Fruit fly (Drosophila melanogaster): ENCODE results near the gene H.

The H gene

DNA sequence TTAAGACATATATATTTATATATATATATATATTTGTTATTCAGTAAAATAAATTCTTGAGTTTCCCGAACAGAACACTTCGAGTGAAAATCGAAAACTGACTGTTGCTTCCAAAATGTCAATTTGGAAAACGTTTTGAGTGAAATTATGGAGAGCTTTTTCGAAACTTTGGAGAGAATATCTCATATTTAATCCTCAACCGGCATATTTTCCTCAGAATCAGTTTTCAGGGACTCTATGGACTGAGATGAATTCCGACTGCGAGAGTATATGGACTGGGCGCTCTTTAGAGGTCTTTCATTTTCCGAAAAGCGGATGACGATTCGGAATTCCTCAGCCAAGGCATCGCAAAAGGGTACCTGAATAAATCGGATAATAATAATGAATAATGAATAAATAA, 26.9 kb downstream of the H start, which contains the start of gene GluRIIE:
GluRIIE (minus strand) TSS at position 101 of the 400 bp plus-strand sequence.
- TF ChIP-seq fru (GFP tag; optimal IDR thresholded peaks at IDR 0.05) (no peak), pan (optimal IDR thresholded peaks at IDR 0.05) (no peak), usp (GFP tag; optimal IDR thresholded peaks at IDR 0.05) (no peak), Sp1 (GFP tag; optimal IDR thresholded peaks at IDR 0.05) (no peak), foxo (GFP tag; optimal IDR thresholded peaks at IDR 0.05) (no peak)

DNA sequence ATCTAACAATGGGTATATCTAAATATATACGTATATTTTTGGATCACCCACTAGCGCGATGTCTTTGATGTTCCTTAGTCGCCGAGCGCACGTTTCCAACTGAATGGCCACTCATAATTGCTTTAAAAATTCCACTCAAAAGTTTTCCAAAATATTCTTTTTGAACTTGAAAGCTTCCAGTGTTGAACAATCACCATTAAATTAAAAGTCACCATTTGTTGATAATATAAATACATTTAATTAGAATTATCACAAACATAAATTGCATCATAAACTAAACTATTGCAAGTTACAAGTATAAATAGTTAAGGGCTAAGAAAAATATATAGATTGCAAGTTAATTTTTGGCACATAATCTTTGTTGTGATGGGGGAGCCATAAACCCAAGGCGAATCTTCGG, 30.6 kb downstream of the H start, which contains the start of gene GluRIID:
GluRIID (minus strand) TSS at position 101 of the 400 bp plus-strand sequence.
- peak; percentile 4 for TF ChIP-seq rgr (GFP tag; optimal IDR thresholded peaks at IDR 0.05)
- TF ChIP-seq Hr78 (GFP tag; optimal IDR thresholded peaks at IDR 0.05): no peak

DNA sequence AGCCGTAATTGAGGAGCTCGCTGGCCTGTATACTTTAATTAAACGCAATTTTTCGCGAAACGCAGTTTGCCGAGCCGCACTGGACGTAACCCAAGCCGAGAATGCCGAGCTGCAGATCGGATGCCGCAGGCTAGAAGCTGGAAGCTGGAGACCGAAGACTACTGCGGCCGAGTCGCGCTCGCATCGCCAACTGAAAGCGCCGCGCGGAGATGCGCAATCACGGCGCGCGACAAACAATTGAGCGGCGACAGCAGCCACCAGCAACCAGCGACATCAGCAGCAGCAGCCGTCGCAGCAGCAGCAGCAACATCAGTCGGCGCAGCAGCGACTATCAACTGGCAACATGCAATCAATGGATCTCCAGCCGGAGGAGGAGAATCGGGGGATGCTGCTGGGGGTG, 34.9 kb downstream of the H start:
- TF ChIP-seq CrebA (GFP tag; optimal IDR thresholded peaks at IDR 0.05; ENCODE audit: borderline replicate concordance) (no peak), tai (GFP tag; optimal IDR thresholded peaks at IDR 0.05) (no peak), Dfd (GFP tag; optimal IDR thresholded peaks at IDR 0.05) (no peak), CG32264 (GFP tag; optimal IDR thresholded peaks at IDR 0.05) (no peak), dmrt93B (GFP tag; optimal IDR thresholded peaks at IDR 0.05) (no peak), Vsx2 (GFP tag; optimal IDR thresholded peaks at IDR 0.05; ENCODE audit: partially characterized antibody) (no peak), sv (GFP tag; optimal IDR thresholded peaks at IDR 0.05) (no peak), Hr78 (GFP tag; optimal IDR thresholded peaks at IDR 0.05) (no peak), Myc (optimal IDR thresholded peaks at IDR 0.05) (no peak), psq (GFP tag; optimal IDR thresholded peaks at IDR 0.05) (no peak), fru (GFP tag; optimal IDR thresholded peaks at IDR 0.05) (no peak), Abd-B (GFP tag; optimal IDR thresholded peaks at IDR 0.05) (no peak), GATAd (GFP tag; optimal IDR thresholded peaks at IDR 0.05) (no peak), dl (GFP tag; optimal IDR thresholded peaks at IDR 0.05; ENCODE audit: insufficient read depth in 1 of 2, partially characterized antibody in 2 of 2) (no peak)

DNA sequence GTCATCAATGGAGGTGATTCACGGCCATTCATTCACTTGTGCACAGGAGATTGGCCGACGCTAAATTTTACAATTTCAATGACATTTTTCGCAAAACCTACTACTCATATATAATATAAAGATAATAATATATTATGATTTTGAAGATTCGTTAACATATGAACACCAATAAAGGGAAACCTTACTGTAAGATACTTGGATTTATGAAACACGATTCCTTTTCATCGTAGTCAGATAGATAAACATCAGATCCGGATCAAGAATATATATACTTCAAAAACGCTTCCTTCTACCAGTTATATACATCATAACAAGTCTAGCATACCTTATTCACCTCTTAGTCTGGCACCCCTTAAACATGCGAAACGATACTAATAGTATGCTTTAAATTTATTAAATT, 38.1 kb downstream of the H start, which contains the start of gene Nep4:
Nep4 (minus strand) TSS at position 101 of the 400 bp plus-strand sequence.
- TF ChIP-seq HLH106 (tag; optimal IDR thresholded peaks at IDR 0.05) (no peak), lola (GFP tag; optimal IDR thresholded peaks at IDR 0.05) (no peak), sage (GFP tag; optimal IDR thresholded peaks at IDR 0.05) (no peak), brk (GFP tag; optimal IDR thresholded peaks at IDR 0.05) (no peak), GATAd (GFP tag; optimal IDR thresholded peaks at IDR 0.05) (no peak), dl (GFP tag; optimal IDR thresholded peaks at IDR 0.05; ENCODE audit: insufficient read depth in 1 of 2, partially characterized antibody in 2 of 2) (no peak), ey (GFP tag; optimal IDR thresholded peaks at IDR 0.05) (no peak), Jra (GFP tag; optimal IDR thresholded peaks at IDR 0.05) (no peak)

DNA sequence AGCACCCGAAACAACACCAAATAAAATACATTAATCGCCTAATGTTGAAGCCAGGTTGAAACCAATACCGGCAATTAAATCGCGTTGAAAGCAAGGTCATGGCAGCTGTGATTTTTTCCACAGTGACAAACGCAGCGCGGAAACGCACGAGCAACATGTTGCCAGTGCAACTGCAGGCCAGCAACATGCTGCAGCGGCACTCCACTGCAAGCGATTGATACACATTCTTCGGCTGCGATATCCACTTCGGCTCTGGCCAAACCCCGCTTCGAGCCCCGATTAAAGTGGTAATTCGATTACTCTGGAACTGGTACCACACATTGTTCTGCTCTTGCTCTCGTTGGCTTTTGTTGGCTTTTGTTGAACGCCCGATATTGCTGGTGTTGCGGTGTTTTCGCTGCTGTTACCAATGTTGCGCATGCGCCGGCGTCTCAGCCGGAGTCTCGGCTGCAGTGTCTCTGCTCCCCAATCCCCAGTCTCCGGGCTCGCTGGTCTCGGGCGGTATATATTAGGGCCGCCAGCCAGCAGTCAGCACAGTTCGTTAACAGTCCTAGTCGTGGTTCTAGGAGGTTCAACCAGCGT, 47.4 kb downstream of the H start, which contains the start of gene Cpr92F:
Cpr92F (plus strand) TSS at position 532 of the 582 bp plus-strand sequence.
- TF ChIP-seq pan (optimal IDR thresholded peaks at IDR 0.05) (no peak), br (GFP tag; optimal IDR thresholded peaks at IDR 0.05) (no peak), Myc (optimal IDR thresholded peaks at IDR 0.05) (no peak), dmrt93B (GFP tag; optimal IDR thresholded peaks at IDR 0.05) (no peak), Dif (GFP tag; optimal IDR thresholded peaks at IDR 0.05; ENCODE audit: partially characterized antibody) (no peak), rgr (GFP tag; optimal IDR thresholded peaks at IDR 0.05) (no peak), Vsx2 (GFP tag; optimal IDR thresholded peaks at IDR 0.05; ENCODE audit: partially characterized antibody) (no peak), usp (GFP tag; optimal IDR thresholded peaks at IDR 0.05) (no peak), sage (GFP tag; optimal IDR thresholded peaks at IDR 0.05) (no peak), Mio (GFP tag; optimal IDR thresholded peaks at IDR 0.05) (no peak), HLH106 (tag; optimal IDR thresholded peaks at IDR 0.05) (no peak), Jra (GFP tag; optimal IDR thresholded peaks at IDR 0.05) (no peak), OdsH (GFP tag; optimal IDR thresholded peaks at IDR 0.05) (no peak), tai (GFP tag; optimal IDR thresholded peaks at IDR 0.05) (no peak), brk (GFP tag; optimal IDR thresholded peaks at IDR 0.05) (no peak), fru (GFP tag; optimal IDR thresholded peaks at IDR 0.05) (no peak), N (GFP tag; optimal IDR thresholded peaks at IDR 0.05) (no peak)

DNA sequence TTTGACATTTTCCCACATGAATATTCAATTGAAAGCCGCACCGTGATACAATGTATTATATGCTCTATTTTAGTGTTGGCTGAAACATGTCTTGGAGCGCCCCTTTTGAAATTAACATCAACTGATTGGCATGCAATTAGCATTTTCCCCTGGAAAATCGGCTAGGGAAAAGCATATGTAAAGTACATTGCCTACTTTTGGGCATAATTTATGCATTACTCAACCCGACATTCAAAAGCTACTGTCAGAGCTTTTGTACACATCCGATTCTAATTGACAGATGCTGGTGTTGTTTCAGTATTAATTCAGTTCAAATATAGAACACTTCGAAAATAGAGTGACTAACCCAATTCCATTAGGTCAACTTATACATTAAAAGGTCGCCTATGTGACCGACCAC, 54.0 kb downstream of the H start:
- TF ChIP-seq pan (optimal IDR thresholded peaks at IDR 0.05) (no peak), Hr78 (GFP tag; optimal IDR thresholded peaks at IDR 0.05) (no peak), CrebA (GFP tag; optimal IDR thresholded peaks at IDR 0.05; ENCODE audit: borderline replicate concordance) (no peak), brk (GFP tag; optimal IDR thresholded peaks at IDR 0.05) (no peak), Myc (optimal IDR thresholded peaks at IDR 0.05) (peak; percentile 75), h (GFP tag; optimal IDR thresholded peaks at IDR 0.05) (no peak), ey (GFP tag; optimal IDR thresholded peaks at IDR 0.05) (no peak), br (GFP tag; optimal IDR thresholded peaks at IDR 0.05) (no peak), dsf (GFP tag; optimal IDR thresholded peaks at IDR 0.05; ENCODE audit: borderline replicate concordance) (no peak), CG9705 (GFP tag; optimal IDR thresholded peaks at IDR 0.05) (no peak), tai (GFP tag; optimal IDR thresholded peaks at IDR 0.05) (no peak), Hnf4 (GFP tag; optimal IDR thresholded peaks at IDR 0.05) (no peak), N (GFP tag; optimal IDR thresholded peaks at IDR 0.05) (peak; percentile 38), GATAd (GFP tag; optimal IDR thresholded peaks at IDR 0.05) (no peak)

Measured in whole organism, wandering third instar larva.